Fruit fly (Drosophila melanogaster) whole organism, wandering third instar larva: ENCODE results near the gene Shc.

Experiments used
- Abd-B ChIP-seq: fragments of >200 bp; optimal IDR thresholded peaks from 2 replicates; lab custom pipeline; 2017; ENCODE audit warnings: missing biosample characterization, missing genetic modification characterization
- CG32264 ChIP-seq: fragments of 200-800 bp; sonication (Bioruptor generic); optimal IDR thresholded peaks from 2 replicates; lab custom pipeline; 2016; ENCODE audit warnings: missing biosample characterization, missing genetic modification characterization
- CG9705 ChIP-seq: fragments of 200-800 bp; sonication (Bioruptor generic); optimal IDR thresholded peaks from 2 replicates; lab custom pipeline; 2018; ENCODE audit warnings: missing biosample characterization, mild to moderate bottlenecking, missing genetic modification characterization
- CrebA ChIP-seq: fragments of 200-800 bp; sonication (Bioruptor generic); optimal IDR thresholded peaks from 2 replicates; lab custom pipeline; 2016; ENCODE audit warnings: missing biosample characterization, mild to moderate bottlenecking, missing genetic modification characterization, borderline replicate concordance
- Dfd ChIP-seq: fragments of >200 bp; optimal IDR thresholded peaks from 2 replicates; lab custom pipeline; 2017; ENCODE audit warnings: missing biosample characterization, missing genetic modification characterization
- Dif ChIP-seq: fragments of 200-275, 200-300 bp; sonication (Bioruptor generic); optimal IDR thresholded peaks from 2 replicates; lab custom pipeline; 2018; ENCODE audit warnings: missing biosample characterization, missing genetic modification characterization; ENCODE audit not compliant: partially characterized antibody
- GATAd ChIP-seq: sonication (Bioruptor generic); optimal IDR thresholded peaks from 2 replicates; lab custom pipeline; 2016; ENCODE audit warnings: missing biosample characterization, missing genetic modification characterization
- HLH106 ChIP-seq: fragments of 200-800 bp; optimal IDR thresholded peaks from 3 replicates; lab custom pipeline; 2019; ENCODE audit warnings: missing biosample characterization, mild to moderate bottlenecking, missing genetic modification characterization, moderate library complexity
- Hnf4 ChIP-seq: fragments of 200-800 bp; sonication (Bioruptor generic); optimal IDR thresholded peaks from 2 replicates; lab custom pipeline; 2016; ENCODE audit warnings: missing biosample characterization, mild to moderate bottlenecking, missing genetic modification characterization
- Hr78 ChIP-seq: fragments of >200 bp; optimal IDR thresholded peaks from 2 replicates; lab custom pipeline; 2017; ENCODE audit warnings: missing biosample characterization, missing genetic modification characterization
- Hr83 ChIP-seq: fragments of 200-300 bp; sonication (Bioruptor generic); optimal IDR thresholded peaks from 2 replicates; lab custom pipeline; 2016; ENCODE audit warnings: missing biosample characterization, mild to moderate bottlenecking, missing genetic modification characterization, moderate library complexity; ENCODE audit not compliant: poor library complexity, severe bottlenecking
- Jra ChIP-seq: sonication (Bioruptor generic); optimal IDR thresholded peaks from 2 replicates; lab custom pipeline; 2016; ENCODE audit warnings: missing biosample characterization, missing genetic modification characterization
- Mio ChIP-seq: sonication (Bioruptor generic); optimal IDR thresholded peaks from 2 replicates; lab custom pipeline; 2016; ENCODE audit warnings: missing biosample characterization, missing genetic modification characterization
- Myc ChIP-seq: fragments of >200 bp; optimal IDR thresholded peaks from 2 replicates; lab custom pipeline; 2017
- N ChIP-seq: fragments of >200 bp; optimal IDR thresholded peaks from 2 replicates; lab custom pipeline; 2018; ENCODE audit warnings: missing biosample characterization, missing external identifiers, missing genetic modification characterization
- OdsH ChIP-seq: fragments of 200-800 bp; sonication (Bioruptor generic); optimal IDR thresholded peaks from 2 replicates; lab custom pipeline; 2016; ENCODE audit warnings: missing biosample characterization, mild to moderate bottlenecking, missing genetic modification characterization
- Rel ChIP-seq, 2 experiments: fragments of 200-800 bp; sonication (Bioruptor generic) in 1 of 2; optimal IDR thresholded peaks; 2 replicates in 1 of 2; 3 replicates in 1 of 2; lab custom pipeline; 2016 to 2019; ENCODE audit warnings: mild to moderate bottlenecking in 2 of 2, missing biosample characterization in 2 of 2, missing genetic modification characterization in 2 of 2, moderate library complexity in 1 of 2
- Sp1 ChIP-seq: fragments of 200-800 bp; sonication (Bioruptor generic); optimal IDR thresholded peaks from 3 replicates; lab custom pipeline; 2019; ENCODE audit warnings: missing biosample characterization, mild to moderate bottlenecking, missing genetic modification characterization, moderate library complexity
- Vsx2 ChIP-seq: fragments of 200-300, 225-300 bp; sonication (Bioruptor generic); optimal IDR thresholded peaks from 2 replicates; lab custom pipeline; 2018; ENCODE audit warnings: missing biosample characterization, missing genetic modification characterization; ENCODE audit not compliant: partially characterized antibody
- br ChIP-seq: fragments of 200-800 bp; sonication (Bioruptor generic); optimal IDR thresholded peaks from 2 replicates; lab custom pipeline; 2016; ENCODE audit warnings: missing biosample characterization, missing genetic modification characterization
- brk ChIP-seq: fragments of 200-800 bp; sonication (Bioruptor generic); optimal IDR thresholded peaks from 2 replicates; lab custom pipeline; 2016; ENCODE audit warnings: missing biosample characterization, mild to moderate bottlenecking, missing genetic modification characterization
- dl ChIP-seq, 2 experiments: fragments of 175-275, 200-275 bp in 1 of 2; fragments of 200-275 bp in 1 of 2; sonication (Bioruptor generic); optimal IDR thresholded peaks; lab custom pipeline; 2018; ENCODE audit warnings: mild to moderate bottlenecking in 2 of 2, missing biosample characterization in 2 of 2, missing genetic modification characterization in 2 of 2, moderate library complexity in 2 of 2; ENCODE audit not compliant: partially characterized antibody in 2 of 2, insufficient read depth in 1 of 2
- dmrt93B ChIP-seq: fragments of 200-800 bp; sonication (Bioruptor generic); optimal IDR thresholded peaks from 2 replicates; lab custom pipeline; 2018; ENCODE audit warnings: missing biosample characterization, mild to moderate bottlenecking, missing genetic modification characterization
- dsf ChIP-seq: sonication (Bioruptor generic); optimal IDR thresholded peaks from 2 replicates; lab custom pipeline; 2016; ENCODE audit warnings: missing biosample characterization, missing genetic modification characterization, borderline replicate concordance
- ey ChIP-seq: fragments of 200-800 bp; sonication (Bioruptor generic); optimal IDR thresholded peaks from 2 replicates; lab custom pipeline; 2016; ENCODE audit warnings: missing biosample characterization, missing genetic modification characterization
- foxo ChIP-seq, 2 experiments: fragments of 200-800 bp; sonication (Bioruptor generic); optimal IDR thresholded peaks; 2 replicates in 1 of 2; 3 replicates in 1 of 2; lab custom pipeline; 2016 to 2017; ENCODE audit warnings: missing biosample characterization in 2 of 2, missing genetic modification characterization in 2 of 2
- fru ChIP-seq: fragments of 200-800 bp; sonication (Bioruptor generic); optimal IDR thresholded peaks from 3 replicates; lab custom pipeline; 2016; ENCODE audit warnings: missing biosample characterization, mild to moderate bottlenecking, missing genetic modification characterization
- h ChIP-seq: fragments of 200-800 bp; sonication (Bioruptor generic); optimal IDR thresholded peaks from 3 replicates; lab custom pipeline; 2016; ENCODE audit warnings: missing biosample characterization, mild to moderate bottlenecking, missing genetic modification characterization
- jim ChIP-seq: fragments of 175-275, 200-325 bp; sonication (Bioruptor generic); optimal IDR thresholded peaks from 2 replicates; lab custom pipeline; 2016; ENCODE audit warnings: missing biosample characterization, mild to moderate bottlenecking, missing genetic modification characterization
- lola ChIP-seq: fragments of >200 bp; optimal IDR thresholded peaks from 2 replicates; lab custom pipeline; 2017; ENCODE audit warnings: missing biosample characterization, missing genetic modification characterization
- pan ChIP-seq: fragments of >200 bp; optimal IDR thresholded peaks from 2 replicates; lab custom pipeline; 2017
- psq ChIP-seq: fragments of 200-800 bp; sonication (Bioruptor generic); optimal IDR thresholded peaks from 3 replicates; lab custom pipeline; 2017; ENCODE audit warnings: missing biosample characterization, mild to moderate bottlenecking, missing genetic modification characterization, moderate library complexity
- rgr ChIP-seq: fragments of 200-800 bp; sonication (Bioruptor generic); optimal IDR thresholded peaks from 3 replicates; lab custom pipeline; 2016; ENCODE audit warnings: missing biosample characterization, mild to moderate bottlenecking, missing genetic modification characterization
- sage ChIP-seq: fragments of 200-800 bp; sonication (Bioruptor generic); optimal IDR thresholded peaks from 2 replicates; lab custom pipeline; 2016; ENCODE audit warnings: missing biosample characterization, mild to moderate bottlenecking, missing genetic modification characterization
- sv ChIP-seq: fragments of 200-800 bp; sonication (Bioruptor generic); optimal IDR thresholded peaks from 3 replicates; lab custom pipeline; 2016; ENCODE audit warnings: missing biosample characterization, missing genetic modification characterization
- tai ChIP-seq: sonication (Bioruptor generic); optimal IDR thresholded peaks from 2 replicates; lab custom pipeline; 2016; ENCODE audit warnings: missing biosample characterization, missing genetic modification characterization
- usp ChIP-seq: fragments of >200 bp; optimal IDR thresholded peaks from 2 replicates; lab custom pipeline; 2017; ENCODE audit warnings: missing biosample characterization, missing genetic modification characterization
- woc ChIP-seq: sonication (Bioruptor generic); optimal IDR thresholded peaks from 2 replicates; lab custom pipeline; 2016; ENCODE audit warnings: missing biosample characterization, mild to moderate bottlenecking, missing genetic modification characterization

Gene Shc

dm6 chr3L:9377198-9378035 is 49.4 kb upstream of the Shc start, which contains the start of gene Hsp26 (continued):
- TF ChIP-seq lola (GFP tag; lab: Kevin White, UChicago): no peak
- TF ChIP-seq dl (GFP tag; optimal IDR thresholded peaks at IDR 0.05; lab: Kevin White, UChicago; ENCODE audit: insufficient read depth in 1 of 2, partially characterized antibody in 2 of 2): peak; percentile 23 to 25
- no peak for TF ChIP-seq N (GFP tag; lab: Kevin White, UChicago)

dm6 chr3L:9379484-9380343 is 47.1 kb upstream of the Shc start, which contains the start of gene Hsp67Ba:
TSS of gene Hsp67Ba (minus strand) at chr3L:9379534.
- TF ChIP-seq dl (GFP tag; optimal IDR thresholded peaks at IDR 0.05; lab: Kevin White, UChicago; ENCODE audit: insufficient read depth in 1 of 2, partially characterized antibody in 2 of 2) (no peak), dsf (GFP tag; lab: Kevin White, UChicago) (no peak), Rel (GFP tag; optimal IDR thresholded peaks at IDR 0.05; lab: Kevin White, UChicago) (no peak), Rel (tag; optimal IDR thresholded peaks at IDR 0.05; lab: Kevin White, UChicago) (no peak), Dif (GFP tag; lab: Kevin White, UChicago) (peak; percentile 51), brk (GFP tag; lab: Kevin White, UChicago) (no peak), Myc (lab: Kevin White, UChicago) (no peak), GATAd (GFP tag; lab: Kevin White, UChicago) (no peak), Jra (GFP tag; lab: Kevin White, UChicago) (no peak), rgr (no peak), woc (GFP tag; lab: Kevin White, UChicago) (peak; percentile 11), fru (GFP tag; lab: Kevin White, UChicago) (peak; percentile 22), Hr78 (GFP tag; lab: Kevin White, UChicago) (no peak), usp (GFP tag; lab: Kevin White, UChicago) (no peak), tai (GFP tag; lab: Kevin White, UChicago) (no peak), foxo (GFP tag; optimal IDR thresholded peaks at IDR 0.05; lab: Kevin White, UChicago) (no peak), Hnf4 (GFP tag; lab: Kevin White, UChicago) (no peak), ey (GFP tag; lab: Kevin White, UChicago) (no peak), psq (GFP tag; lab: Kevin White, UChicago) (peak; percentile 49), sv (GFP tag; lab: Kevin White, UChicago) (no peak), HLH106 (no peak), CrebA (GFP tag; lab: Kevin White, UChicago) (peak; percentile 51), Sp1 (GFP tag; lab: Kevin White, UChicago) (no peak), pan (no peak), jim (GFP tag; lab: Kevin White, UChicago) (no peak), h (no peak), lola (GFP tag; lab: Kevin White, UChicago) (no peak), sage (GFP tag; lab: Kevin White, UChicago) (no peak), Vsx2 (GFP tag; lab: Kevin White, UChicago) (no peak), CG32264 (GFP tag; lab: Kevin White, UChicago) (no peak), N (GFP tag; lab: Kevin White, UChicago) (no peak), OdsH (GFP tag; lab: Kevin White, UChicago) (no peak), Hr83 (peak; percentile 26), Mio (no peak), Abd-B (no peak), Dfd (GFP tag; lab: Kevin White, UChicago) (no peak), br (GFP tag; lab: Kevin White, UChicago) (no peak), CG9705 (GFP tag; lab: Kevin White, UChicago) (no peak), dmrt93B (GFP tag; lab: Kevin White, UChicago) (no peak)
